Fruit fly (Drosophila melanogaster): Measurements from ENCODE around the gene CG1737.

CG1737 gene

dm6 chrX:11351351-11351750, 943 bp downstream of the CG1737 start:
- TF ChIP-seq CG10348 (GFP tag; IDR thresholded peaks at IDR 0.05) (peak; percentile 91), CG34367 (tag; optimal IDR thresholded peaks at IDR 0.05) (peak; percentile 92), CG12605 (GFP tag; IDR thresholded peaks at IDR 0.05) (peak; percentile 97), gl (tag; optimal IDR thresholded peaks at IDR 0.05) (peak; percentile 90), Pif1A (GFP tag; optimal IDR thresholded peaks at IDR 0.05) (peak; percentile 95), EcR (GFP tag; optimal IDR thresholded peaks at IDR 0.05) (no peak), CG17806 (tag; optimal IDR thresholded peaks at IDR 0.05) (peak; percentile 90), CG15710 (tag; optimal IDR thresholded peaks at IDR 0.05) (peak; percentile 91), Snoo (tag; optimal IDR thresholded peaks at IDR 0.05) (peak; percentile 90), CG13204 (GFP tag; optimal IDR thresholded peaks at IDR 0.05) (peak; percentile 88), Ets98B (GFP tag; IDR thresholded peaks at IDR 0.05) (peak; percentile 98), Pif1B (GFP tag; optimal IDR thresholded peaks at IDR 0.05) (peak; percentile 88), CG4496 (GFP tag; IDR thresholded peaks at IDR 0.05) (peak; percentile 99), CG8301 (tag; optimal IDR thresholded peaks at IDR 0.05) (peak; percentile 95), rn (GFP tag; IDR thresholded peaks at IDR 0.05) (peak; percentile 94), fd96Ca (GFP tag; IDR thresholded peaks at IDR 0.05) (peak; percentile 99), D1 (tag; optimal IDR thresholded peaks at IDR 0.05) (no peak), CG8159 (tag; optimal IDR thresholded peaks at IDR 0.05) (peak; percentile 89), CG32121 (GFP tag; IDR thresholded peaks at IDR 0.05) (peak; percentile 98), CG9948 (tag; optimal IDR thresholded peaks at IDR 0.05) (peak; percentile 88), CG14655 (GFP tag; optimal IDR thresholded peaks at IDR 0.05) (peak; percentile 95)

- TF ChIP-seq CG15710 (tag; optimal IDR thresholded peaks at IDR 0.05) (peak; percentile 14), CG13204 (GFP tag; optimal IDR thresholded peaks at IDR 0.05) (peak; percentile 65), CG8159 (tag; optimal IDR thresholded peaks at IDR 0.05) (no peak), CG34367 (tag; optimal IDR thresholded peaks at IDR 0.05) (no peak), CG10348 (GFP tag; IDR thresholded peaks at IDR 0.05) (no peak)
Observed at dm6 chrX:11355708-11356174, 5.3 kb downstream of the CG1737 start, which contains the start of gene dsh. dsh (plus strand) TSS chrX:11355881.

- TF ChIP-seq rn (GFP tag; IDR thresholded peaks at IDR 0.05), result no peak
- no peak for TF ChIP-seq CG15710 (tag; optimal IDR thresholded peaks at IDR 0.05)
Observed at dm6 chrX:11356648-11357047, 6.2 kb downstream of the CG1737 start.

dm6 chrX:11359081-11359481, 8.7 kb downstream of the CG1737 start, which contains the start of gene Pa1:
Pa1 (plus strand) TSS chrX:11359236.
- TF ChIP-seq CG4496 (GFP tag; IDR thresholded peaks at IDR 0.05) (no peak), CG32121 (GFP tag; IDR thresholded peaks at IDR 0.05) (no peak), fd96Ca (GFP tag; IDR thresholded peaks at IDR 0.05) (no peak), CG13204 (GFP tag; optimal IDR thresholded peaks at IDR 0.05) (no peak), CG14655 (GFP tag; optimal IDR thresholded peaks at IDR 0.05) (no peak), CG9948 (tag; optimal IDR thresholded peaks at IDR 0.05) (no peak), Snoo (tag; optimal IDR thresholded peaks at IDR 0.05) (no peak), EcR (GFP tag; optimal IDR thresholded peaks at IDR 0.05) (peak; percentile 35), CG8301 (tag; optimal IDR thresholded peaks at IDR 0.05) (no peak), Ets98B (GFP tag; IDR thresholded peaks at IDR 0.05) (peak; percentile 11; the same call in 1 of the 2 replicates), rn (GFP tag; IDR thresholded peaks at IDR 0.05) (no peak), Pif1B (GFP tag; optimal IDR thresholded peaks at IDR 0.05) (no peak), CG34367 (tag; optimal IDR thresholded peaks at IDR 0.05) (no peak), gl (tag; optimal IDR thresholded peaks at IDR 0.05) (no peak), CG8159 (tag; optimal IDR thresholded peaks at IDR 0.05) (no peak), CG12605 (GFP tag; IDR thresholded peaks at IDR 0.05) (no peak), D1 (tag; optimal IDR thresholded peaks at IDR 0.05) (no peak), CG17806 (tag; optimal IDR thresholded peaks at IDR 0.05) (no peak)

dm6 chrX:11367783-11368509, 17.5 kb downstream of the CG1737 start, which contains the start of the genes hop and Tim8:
hop (minus strand) TSS chrX:11368098.
Tim8 (plus strand) TSS chrX:11368445.
- TF ChIP-seq CG15710 (tag; optimal IDR thresholded peaks at IDR 0.05) (no peak), CG14655 (GFP tag; optimal IDR thresholded peaks at IDR 0.05) (no peak), fd96Ca (GFP tag; IDR thresholded peaks at IDR 0.05) (no peak), CG10348 (GFP tag; IDR thresholded peaks at IDR 0.05) (no peak), CG13204 (GFP tag; optimal IDR thresholded peaks at IDR 0.05) (no peak)

- TF ChIP-seq CG10348 (GFP tag; IDR thresholded peaks at IDR 0.05) (no peak), CG4496 (GFP tag; IDR thresholded peaks at IDR 0.05) (no peak), CG32121 (GFP tag; IDR thresholded peaks at IDR 0.05) (no peak), CG12605 (GFP tag; IDR thresholded peaks at IDR 0.05) (no peak), CG14655 (GFP tag; optimal IDR thresholded peaks at IDR 0.05) (no peak), Ets98B (GFP tag; IDR thresholded peaks at IDR 0.05) (no peak), CG34367 (tag; optimal IDR thresholded peaks at IDR 0.05) (no peak), CG15710 (tag; optimal IDR thresholded peaks at IDR 0.05) (no peak), rn (GFP tag; IDR thresholded peaks at IDR 0.05) (no peak), gl (tag; optimal IDR thresholded peaks at IDR 0.05) (no peak), CG17806 (tag; optimal IDR thresholded peaks at IDR 0.05) (no peak), CG8301 (tag; optimal IDR thresholded peaks at IDR 0.05) (no peak), Pif1B (GFP tag; optimal IDR thresholded peaks at IDR 0.05) (no peak), EcR (GFP tag; optimal IDR thresholded peaks at IDR 0.05) (no peak), CG9948 (tag; optimal IDR thresholded peaks at IDR 0.05) (no peak), Pif1A (GFP tag; optimal IDR thresholded peaks at IDR 0.05) (no peak), CG8159 (tag; optimal IDR thresholded peaks at IDR 0.05) (no peak)
Observed at dm6 chrX:11369374-11369773, 19.0 kb downstream of the CG1737 start, which contains the start of gene dlg1. dlg1 (plus strand) TSS chrX:11369665.

All from whole organism, pupa.